Worm (Caenorhabditis elegans): ENCODE results near the gene mam-3.

ce11 chrIV:13487596-13487995, 42.4 kb upstream of the mam-3 start:
- TF ChIP-seq lin-29 (GFP tag; IDR thresholded peaks at IDR 0.05) (no peak), lin-39 (tag; optimal IDR thresholded peaks at IDR 0.05) (no peak), ama-1 (optimal IDR thresholded peaks at IDR 0.05) (no peak), unc-39 (tag; optimal IDR thresholded peaks at IDR 0.05) (no peak), nhr-28 (tag; optimal IDR thresholded peaks at IDR 0.05) (no peak), ceh-28 (tag; optimal IDR thresholded peaks at IDR 0.05) (no peak), madf-5 (GFP tag; IDR thresholded peaks at IDR 0.05) (no peak), zfp-2 (tag; optimal IDR thresholded peaks at IDR 0.05) (no peak), daf-19 (GFP tag; conservative IDR thresholded peaks at IDR 0.05) (no peak), lsy-2 (tag; optimal IDR thresholded peaks at IDR 0.05) (no peak), hif-1 (tag; optimal IDR thresholded peaks at IDR 0.05) (no peak)
